Fruit fly (Drosophila melanogaster) Kc167 (cell line): ENCODE data around the gene CG13001.

Experiments used
- Myc ChIP-seq: fragments of >200 bp; optimal IDR thresholded peaks from 2 replicates; lab custom pipeline; 2017; ENCODE audit warnings: missing external identifiers
- h ChIP-seq: fragments of >200 bp; optimal IDR thresholded peaks from 3 replicates; lab custom pipeline; 2018; ENCODE audit warnings: missing external identifiers
- psq ChIP-seq: fragments of >200 bp; optimal IDR thresholded peaks from 2 replicates; lab custom pipeline; 2017; ENCODE audit warnings: missing external identifiers
- ttk ChIP-seq: sonication (Bioruptor generic); optimal IDR thresholded peaks from 2 replicates; lab custom pipeline; 2017; ENCODE audit warnings: missing external identifiers

DNA sequence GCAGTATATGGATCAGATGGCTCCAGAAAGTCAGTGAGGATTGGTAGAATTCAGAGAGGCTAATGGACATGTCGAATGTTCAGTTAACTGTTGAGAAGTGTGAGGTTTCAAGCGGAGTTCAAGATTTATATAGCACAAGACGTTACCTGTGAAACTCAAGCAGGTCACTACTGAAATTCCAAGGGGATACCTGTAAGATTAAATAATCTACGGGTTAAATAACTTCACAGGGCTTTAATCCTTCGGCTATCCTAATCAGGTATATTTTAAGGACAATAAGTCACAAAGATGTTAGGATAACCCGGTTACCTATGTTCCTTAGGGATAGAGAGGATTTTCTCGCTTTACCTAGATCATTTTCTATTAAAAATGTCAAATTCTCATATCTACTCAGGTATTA is 5.7 kb upstream of the CG13001 start, which contains the start of gene CG13000:
- no peak for TF ChIP-seq psq (lab: Kevin White, UChicago)
- TF ChIP-seq Myc (lab: Kevin White, UChicago), result no peak
- no peak for TF ChIP-seq ttk (lab: Kevin White, UChicago)
- no peak for TF ChIP-seq h (lab: Kevin White, UChicago)
